Fruit fly (Drosophila melanogaster) whole organism, adult: ENCODE data around the gene CG17746.

Experiments used
- CG11617 ChIP-seq: fragments of 200-800 bp; sonication (Bioruptor generic); optimal IDR thresholded peaks from 2 replicates; lab custom pipeline; 2017; ENCODE audit warnings: mild to moderate bottlenecking, missing biosample characterization, missing genetic modification reagents, missing genetic modification characterization
- CG12768 ChIP-seq: fragments of 200-800 bp; sonication (Bioruptor generic); optimal IDR thresholded peaks from 2 replicates; lab custom pipeline; 2017; ENCODE audit warnings: missing biosample characterization, missing genetic modification characterization, mild to moderate bottlenecking, moderate library complexity, missing genetic modification reagents
- CG14711 ChIP-seq: fragments of 200-800 bp; sonication (Bioruptor generic); optimal IDR thresholded peaks from 2 replicates; lab custom pipeline; 2018; ENCODE audit warnings: missing biosample characterization, mild to moderate bottlenecking, missing genetic modification characterization, moderate library complexity
- CG1620 ChIP-seq: fragments of 200-800 bp; sonication (Bioruptor generic); optimal IDR thresholded peaks from 2 replicates; lab custom pipeline; 2016; ENCODE audit warnings: missing biosample characterization, missing genetic modification characterization
- CG33017 ChIP-seq: fragments of 200-800 bp; sonication (Bioruptor generic); optimal IDR thresholded peaks from 2 replicates; lab custom pipeline; 2018; ENCODE audit warnings: missing biosample characterization, mild to moderate bottlenecking, missing genetic modification characterization, moderate library complexity
- CG5204 ChIP-seq: fragments of 200-800 bp; sonication (Bioruptor generic); optimal IDR thresholded peaks from 2 replicates; lab custom pipeline; 2016; ENCODE audit warnings: missing biosample characterization, missing genetic modification characterization
- CG7045 ChIP-seq: fragments of 200-800 bp; sonication (Bioruptor generic); optimal IDR thresholded peaks from 2 replicates; lab custom pipeline; 2017; ENCODE audit warnings: missing biosample characterization, mild to moderate bottlenecking, missing genetic modification characterization
- CG7101 ChIP-seq: fragments of 200-800 bp; sonication (Bioruptor generic); optimal IDR thresholded peaks from 2 replicates; lab custom pipeline; 2018; ENCODE audit warnings: missing biosample characterization, mild to moderate bottlenecking, missing genetic modification characterization, moderate library complexity
- Clk ChIP-seq: fragments of 200-800 bp; sonication (Bioruptor generic); optimal IDR thresholded peaks from 2 replicates; lab custom pipeline; 2017; ENCODE audit warnings: missing biosample characterization, missing genetic modification characterization
- Crg-1 ChIP-seq: fragments of 200-800 bp; sonication (Bioruptor generic); optimal IDR thresholded peaks from 2 replicates; lab custom pipeline; 2016; ENCODE audit warnings: missing biosample characterization, missing genetic modification characterization
- Hr96 ChIP-seq: fragments of 200-800 bp; sonication (Bioruptor generic); optimal IDR thresholded peaks from 2 replicates; lab custom pipeline; 2016; ENCODE audit warnings: missing biosample characterization, missing genetic modification characterization
- Mnt ChIP-seq: fragments of 200-800 bp; sonication (Bioruptor generic); optimal IDR thresholded peaks from 2 replicates; lab custom pipeline; 2016; ENCODE audit warnings: missing biosample characterization, mild to moderate bottlenecking, missing genetic modification characterization
- bab1 ChIP-seq: fragments of 200-800 bp; sonication (Bioruptor generic); optimal IDR thresholded peaks from 3 replicates; lab custom pipeline; 2019; ENCODE audit warnings: missing biosample characterization, mild to moderate bottlenecking, missing genetic modification characterization, moderate library complexity
- cic ChIP-seq: fragments of 200-800 bp; sonication (Bioruptor generic); optimal IDR thresholded peaks from 2 replicates; lab custom pipeline; 2017; ENCODE audit warnings: missing biosample characterization, mild to moderate bottlenecking, missing genetic modification characterization, moderate library complexity
- cnc ChIP-seq, 2 experiments: fragments of >200 bp; optimal IDR thresholded peaks; 2 replicates each; lab custom pipeline; 2017
- kay ChIP-seq: fragments of 200-800 bp; sonication (Bioruptor generic); peaks from one replicate; lab custom pipeline; 2016; ENCODE audit warnings: missing biosample characterization, missing genetic modification characterization, borderline replicate concordance
- ovo ChIP-seq: fragments of 200-800 bp; sonication (Bioruptor generic); optimal IDR thresholded peaks from 2 replicates; lab custom pipeline; 2016; ENCODE audit warnings: missing biosample characterization, missing genetic modification characterization
- pad ChIP-seq: fragments of 200-800 bp; sonication (Bioruptor generic); optimal IDR thresholded peaks from 3 replicates; lab custom pipeline; 2017; ENCODE audit warnings: missing biosample characterization, missing genetic modification characterization, mild to moderate bottlenecking, moderate library complexity, missing genetic modification reagents
- tj ChIP-seq: fragments of 200-800 bp; sonication (Bioruptor generic); optimal IDR thresholded peaks from 3 replicates; lab custom pipeline; 2017; ENCODE audit warnings: missing biosample characterization, mild to moderate bottlenecking, missing genetic modification characterization, moderate library complexity
- toe ChIP-seq: fragments of 200-800 bp; sonication (Bioruptor generic); optimal IDR thresholded peaks from 2 replicates; lab custom pipeline; 2016; ENCODE audit warnings: missing biosample characterization, missing genetic modification characterization

CG17746 gene

dm6 chr3L:3244244-3245144, 5.1 kb upstream of the CG17746 start, which contains the start of gene CG12078:
TSS of gene CG12078 (minus strand) at chr3L:3244294.
- TF ChIP-seq tj (no peak), pad (GFP tag; lab: Kevin White, UChicago) (no peak), Clk (GFP tag; lab: Kevin White, UChicago) (no peak), toe (no peak), Crg-1 (GFP tag; lab: Kevin White, UChicago) (no peak), Mnt (GFP tag; lab: Kevin White, UChicago) (no peak), CG11617 (GFP tag; lab: Kevin White, UChicago) (no peak), ovo (no peak), cic (GFP tag; lab: Kevin White, UChicago) (no peak), CG33017 (tag; lab: Kevin White, UChicago) (no peak), cnc (optimal IDR thresholded peaks at IDR 0.05; lab: Kevin White, UChicago) (no peak), CG14711 (tag; lab: Kevin White, UChicago) (no peak), CG5204 (GFP tag; lab: Kevin White, UChicago) (no peak), CG1620 (GFP tag; lab: Kevin White, UChicago) (no peak), CG7101 (tag; lab: Kevin White, UChicago) (no peak), Hr96 (GFP tag; lab: Kevin White, UChicago) (no peak), bab1 (GFP tag; lab: Kevin White, UChicago) (no peak), CG7045 (GFP tag; lab: Kevin White, UChicago) (no peak)

dm6 chr3L:3242121-3243083, 3.0 kb upstream of the CG17746 start:
- TF ChIP-seq Mnt (GFP tag; lab: Kevin White, UChicago) = no peak

dm6 chr3L:3241368-3241640, 1.9 kb upstream of the CG17746 start:
- TF ChIP-seq kay (no peak), CG14711 (tag; lab: Kevin White, UChicago) (no peak), cnc (optimal IDR thresholded peaks at IDR 0.05; lab: Kevin White, UChicago) (no peak), CG5204 (GFP tag; lab: Kevin White, UChicago) (no peak), pad (GFP tag; lab: Kevin White, UChicago) (no peak), CG11617 (GFP tag; lab: Kevin White, UChicago) (no peak), Hr96 (GFP tag; lab: Kevin White, UChicago) (no peak)

- TF ChIP-seq CG7101 (tag; lab: Kevin White, UChicago) (no peak), CG14711 (tag; lab: Kevin White, UChicago) (no peak), tj (peak; percentile 48), kay (peak; percentile 9)
Observed at dm6 chr3L:3240597-3241367, 1.4 kb upstream of the CG17746 start.

- TF ChIP-seq toe (no peak), Clk (GFP tag; lab: Kevin White, UChicago) (no peak), CG14711 (tag; lab: Kevin White, UChicago) (no peak), cnc (optimal IDR thresholded peaks at IDR 0.05; lab: Kevin White, UChicago) (no peak), ovo (no peak), pad (GFP tag; lab: Kevin White, UChicago) (no peak), kay (no peak), Crg-1 (GFP tag; lab: Kevin White, UChicago) (no peak), CG11617 (GFP tag; lab: Kevin White, UChicago) (peak; percentile 28), CG33017 (tag; lab: Kevin White, UChicago) (peak; percentile 40), CG7045 (GFP tag; lab: Kevin White, UChicago) (no peak), tj (peak; percentile 80), CG7101 (tag; lab: Kevin White, UChicago) (peak; percentile 50), bab1 (GFP tag; lab: Kevin White, UChicago) (no peak), CG12768 (no peak), CG5204 (GFP tag; lab: Kevin White, UChicago) (no peak), cic (GFP tag; lab: Kevin White, UChicago) (no peak), Hr96 (GFP tag; lab: Kevin White, UChicago) (no peak), CG1620 (GFP tag; lab: Kevin White, UChicago) (no peak), Mnt (GFP tag; lab: Kevin White, UChicago) (no peak)
Observed at dm6 chr3L:3239785-3240596, 613 bp upstream of the CG17746 start.
